Fruit fly (Drosophila melanogaster) whole organism, embryonic: ENCODE results near the gene CG8142.

Experiments
- Aef1 ChIP-seq: fragments of 200-800 bp; sonication (Bioruptor generic); IDR thresholded peaks from 3 replicates; pipeline ENCODE4 v1.3.6; 2022; ENCODE audit warnings: missing biosample characterization, missing genetic modification characterization
- Atf6 ChIP-seq: fragments of 200-800 bp; sonication (Bioruptor generic); IDR thresholded peaks from 2 replicates; pipeline ENCODE4 v1.3.6; 2022; ENCODE audit warnings: missing biosample characterization, missing genetic modification characterization
- BtbVII ChIP-seq: fragments of 200-800 bp; sonication (Bioruptor generic); optimal IDR thresholded peaks from 3 replicates; lab custom pipeline; 2017; ENCODE audit warnings: missing biosample characterization, mild to moderate bottlenecking, missing genetic modification characterization
- CG11093 ChIP-seq: fragments of 200-800 bp; sonication (Bioruptor generic); IDR thresholded peaks from 3 replicates; pipeline ENCODE4 v1.3.6; 2022; ENCODE audit warnings: missing biosample characterization, missing genetic modification characterization
- CG11696 ChIP-seq: fragments of 200-800 bp; sonication (Bioruptor generic); IDR thresholded peaks from 2 replicates; pipeline ENCODE4 v1.3.6; 2022; ENCODE audit warnings: missing biosample characterization, missing genetic modification characterization
- CG12769 ChIP-seq: fragments of 200-800 bp; sonication (Bioruptor generic); optimal IDR thresholded peaks from 2 replicates; lab custom pipeline; 2019; ENCODE audit warnings: missing biosample characterization, mild to moderate bottlenecking, missing genetic modification characterization, moderate library complexity
- CG14014 ChIP-seq: fragments of 200-800 bp; sonication (Bioruptor generic); IDR thresholded peaks from 2 replicates; pipeline ENCODE4 v1.3.6; 2022; ENCODE audit warnings: missing biosample characterization, missing genetic modification characterization
- CG14441 ChIP-seq: fragments of 200-800 bp; sonication (Bioruptor generic); IDR thresholded peaks from 2 replicates; pipeline ENCODE4 v1.3.6; 2022; ENCODE audit warnings: missing biosample characterization, missing genetic modification characterization
- CG14667 ChIP-seq: fragments of 200-800 bp; sonication (Bioruptor generic); IDR thresholded peaks from 2 replicates; pipeline ENCODE4 v1.3.6; 2022; ENCODE audit warnings: missing biosample characterization, missing genetic modification characterization
- CG16779 ChIP-seq: fragments of 200-800 bp; sonication (Bioruptor generic); IDR thresholded peaks from 2 replicates; pipeline ENCODE4 v1.3.6; 2022; ENCODE audit warnings: missing biosample characterization, missing genetic modification characterization
- CG17186 ChIP-seq: fragments of 200-800 bp; sonication (Bioruptor generic); optimal IDR thresholded peaks from 3 replicates; lab custom pipeline; 2017; ENCODE audit warnings: missing biosample characterization, missing genetic modification reagents, missing genetic modification characterization
- CG2116 ChIP-seq: fragments of 200-800 bp; sonication (Bioruptor generic); optimal IDR thresholded peaks from 3 replicates; lab custom pipeline; 2018; ENCODE audit warnings: missing biosample characterization, mild to moderate bottlenecking, missing genetic modification characterization
- CG2202 ChIP-seq: fragments of 200-800 bp; sonication (Bioruptor generic); optimal IDR thresholded peaks from 2 replicates; lab custom pipeline; 2018; ENCODE audit warnings: missing biosample characterization, mild to moderate bottlenecking, missing genetic modification characterization
- CG3065 ChIP-seq: fragments of 200-800 bp; sonication (Bioruptor generic); optimal IDR thresholded peaks from 2 replicates; lab custom pipeline; 2016; ENCODE audit warnings: missing biosample characterization, missing genetic modification characterization
- CG3163 ChIP-seq: fragments of 200-800 bp; sonication (Bioruptor generic); optimal IDR thresholded peaks from 3 replicates; lab custom pipeline; 2016; ENCODE audit warnings: missing biosample characterization, missing genetic modification characterization
- CG33213 ChIP-seq: fragments of 200-800 bp; sonication (Bioruptor generic); optimal IDR thresholded peaks from 3 replicates; lab custom pipeline; 2016; ENCODE audit warnings: missing biosample characterization, missing genetic modification characterization
- CG33557 ChIP-seq: fragments of 200-800 bp; sonication (Bioruptor generic); optimal IDR thresholded peaks from 2 replicates; lab custom pipeline; 2019; ENCODE audit warnings: missing biosample characterization, mild to moderate bottlenecking, missing genetic modification characterization, moderate library complexity
- CG4617 ChIP-seq: fragments of 200-800 bp; sonication (Bioruptor generic); optimal IDR thresholded peaks from 3 replicates; lab custom pipeline; 2016; ENCODE audit warnings: missing biosample characterization, missing genetic modification characterization, borderline replicate concordance
- CG6791 ChIP-seq: fragments of 200-800 bp; sonication (Bioruptor generic); IDR thresholded peaks from 3 replicates; pipeline ENCODE4 v1.3.6; 2022; ENCODE audit warnings: missing biosample characterization, missing genetic modification characterization; ENCODE audit not compliant: partially characterized antibody
- CG7271 ChIP-seq: fragments of 200-800 bp; sonication (Bioruptor generic); optimal IDR thresholded peaks from 2 replicates; lab custom pipeline; 2018; ENCODE audit warnings: missing biosample characterization, mild to moderate bottlenecking, missing genetic modification characterization, moderate library complexity
- CG7963 ChIP-seq: fragments of 200-800 bp; sonication (Bioruptor generic); IDR thresholded peaks from 3 replicates; pipeline ENCODE4 v1.3.6; 2022; ENCODE audit warnings: missing biosample characterization, missing genetic modification characterization; ENCODE audit not compliant: partially characterized antibody
- CG8359 ChIP-seq: fragments of 200-800 bp; sonication (Bioruptor generic); optimal IDR thresholded peaks from 2 replicates; lab custom pipeline; 2017; ENCODE audit warnings: missing biosample characterization, mild to moderate bottlenecking, missing genetic modification characterization, borderline replicate concordance
- CG8944 ChIP-seq: fragments of 200-800 bp; sonication (Bioruptor generic); optimal IDR thresholded peaks from 3 replicates; lab custom pipeline; 2016; ENCODE audit warnings: missing biosample characterization, missing genetic modification characterization
- CHES-1-like ChIP-seq: fragments of 200-800 bp; sonication (Bioruptor generic); optimal IDR thresholded peaks from 2 replicates; lab custom pipeline; 2016; ENCODE audit warnings: missing biosample characterization, missing genetic modification characterization
- Dp ChIP-seq: fragments of 200-800 bp; sonication (Bioruptor generic); optimal IDR thresholded peaks from 2 replicates; lab custom pipeline; 2018; ENCODE audit warnings: missing biosample characterization, mild to moderate bottlenecking, missing genetic modification characterization, moderate library complexity
- Dref ChIP-seq: fragments of 200-800 bp; sonication (Bioruptor generic); IDR thresholded peaks from 2 replicates; pipeline ENCODE4 v1.3.6; 2022; ENCODE audit warnings: missing biosample characterization, missing genetic modification characterization
- E2f1 ChIP-seq: fragments of 200-800 bp; sonication (Bioruptor generic); IDR thresholded peaks from 2 replicates; pipeline ENCODE4 v1.3.6; 2022; ENCODE audit warnings: missing biosample characterization, missing genetic modification characterization
- HLH3B ChIP-seq: fragments of 200-800 bp; sonication (Bioruptor generic); IDR thresholded peaks from 2 replicates; pipeline ENCODE4 v1.3.6; 2022; ENCODE audit warnings: missing biosample characterization, missing genetic modification characterization
- NFAT ChIP-seq: fragments of 200-800 bp; sonication (Bioruptor generic); IDR thresholded peaks from 2 replicates; pipeline ENCODE4 v1.3.6; 2022; ENCODE audit warnings: missing biosample characterization, missing genetic modification characterization
- Rfx ChIP-seq: fragments of 200-800 bp; sonication (Bioruptor generic); IDR thresholded peaks from 2 replicates; pipeline ENCODE4 v1.3.6; 2022; ENCODE audit warnings: missing biosample characterization, missing genetic modification characterization
- Rx ChIP-seq: fragments of 200-800 bp; sonication (Bioruptor generic); IDR thresholded peaks from 2 replicates; pipeline ENCODE4 v1.3.6; 2022; ENCODE audit warnings: missing biosample characterization, missing genetic modification characterization
- Trl ChIP-seq, 3 experiments: fragments of >200 bp in 2 of 3; fragments of 200-800 bp in 1 of 3; sonication (Bioruptor generic) in 1 of 3; optimal IDR thresholded peaks; 2 replicates in 1 of 3; 3 replicates in 2 of 3; lab custom pipeline; 2016 to 2017; ENCODE audit warnings: missing biosample characterization in 1 of 3, missing genetic modification characterization in 1 of 3
- Xbp1 ChIP-seq: fragments of 200-800 bp; sonication (Bioruptor generic); optimal IDR thresholded peaks from 3 replicates; lab custom pipeline; 2016; ENCODE audit warnings: missing biosample characterization, mild to moderate bottlenecking, missing genetic modification characterization
- amos ChIP-seq: fragments of 200-800 bp; sonication (Bioruptor generic); IDR thresholded peaks from 2 replicates; pipeline ENCODE4 v1.3.6; 2022; ENCODE audit warnings: missing biosample characterization, missing genetic modification characterization; ENCODE audit not compliant: partially characterized antibody
- aop ChIP-seq: fragments of 200-800 bp; sonication (Bioruptor generic); IDR thresholded peaks from 2 replicates; pipeline ENCODE4 v1.3.6; 2022; ENCODE audit warnings: missing biosample characterization, missing genetic modification characterization
- az2 ChIP-seq: fragments of 200-800 bp; sonication (Bioruptor generic); optimal IDR thresholded peaks from 3 replicates; lab custom pipeline; 2016; ENCODE audit warnings: missing biosample characterization, missing genetic modification characterization
- danr ChIP-seq: fragments of 200-800 bp; sonication (Bioruptor generic); IDR thresholded peaks from 2 replicates; pipeline ENCODE4 v1.3.6; 2022; ENCODE audit warnings: missing biosample characterization, missing genetic modification characterization
- ken ChIP-seq: fragments of 200-800 bp; sonication (Bioruptor generic); IDR thresholded peaks from 3 replicates; pipeline ENCODE4 v1.3.6; 2022; ENCODE audit warnings: missing biosample characterization, missing genetic modification characterization
- klu ChIP-seq: fragments of 200-800 bp; sonication (Bioruptor generic); IDR thresholded peaks from 2 replicates; pipeline ENCODE4 v1.3.6; 2022; ENCODE audit warnings: missing biosample characterization, missing genetic modification characterization
- kni ChIP-seq: fragments of 200-800 bp; sonication (Bioruptor generic); optimal IDR thresholded peaks from 3 replicates; lab custom pipeline; 2017; ENCODE audit warnings: mild to moderate bottlenecking, missing biosample characterization, missing genetic modification reagents, missing genetic modification characterization
- knrl ChIP-seq: fragments of 200-800 bp; sonication (Bioruptor generic); IDR thresholded peaks from 3 replicates; pipeline ENCODE4 v1.3.6; 2022; ENCODE audit warnings: missing biosample characterization, missing genetic modification characterization; ENCODE audit not compliant: partially characterized antibody
- mirr ChIP-seq: fragments of 200-800 bp; sonication (Bioruptor generic); optimal IDR thresholded peaks from 3 replicates; lab custom pipeline; 2018; ENCODE audit warnings: missing biosample characterization, mild to moderate bottlenecking, missing genetic modification characterization
- mld ChIP-seq: fragments of 200-800 bp; sonication (Bioruptor generic); IDR thresholded peaks from 3 replicates; pipeline ENCODE4 v1.3.6; 2022; ENCODE audit warnings: missing biosample characterization, missing genetic modification characterization; ENCODE audit not compliant: partially characterized antibody
- oc ChIP-seq: fragments of 200-800 bp; sonication (Bioruptor generic); optimal IDR thresholded peaks from 2 replicates; lab custom pipeline; 2018; ENCODE audit warnings: missing biosample characterization, mild to moderate bottlenecking, missing genetic modification characterization, moderate library complexity
- onecut ChIP-seq: fragments of 200-800 bp; sonication (Bioruptor generic); IDR thresholded peaks from 2 replicates; pipeline ENCODE4 v1.3.6; 2022; ENCODE audit warnings: missing biosample characterization, missing genetic modification characterization
- pzg ChIP-seq: fragments of 200-800 bp; sonication (Bioruptor generic); optimal IDR thresholded peaks from 3 replicates; lab custom pipeline; 2018; ENCODE audit warnings: missing biosample characterization, mild to moderate bottlenecking, missing genetic modification characterization, moderate library complexity
- slp2 ChIP-seq: fragments of 200-800 bp; sonication (Bioruptor generic); optimal IDR thresholded peaks from 2 replicates; lab custom pipeline; 2016; ENCODE audit warnings: missing biosample characterization, missing genetic modification characterization
- tup ChIP-seq: fragments of 200-800 bp; sonication (Bioruptor generic); optimal IDR thresholded peaks from 2 replicates; lab custom pipeline; 2016; ENCODE audit warnings: missing biosample characterization, mild to moderate bottlenecking, missing genetic modification characterization, moderate library complexity
- vnd ChIP-seq: fragments of 200-800 bp; sonication (Bioruptor generic); IDR thresholded peaks from 3 replicates; pipeline ENCODE4 v1.3.6; 2022; ENCODE audit warnings: missing biosample characterization, missing genetic modification characterization; ENCODE audit not compliant: partially characterized antibody
- wek ChIP-seq: fragments of 200-800 bp; sonication (Bioruptor generic); optimal IDR thresholded peaks from 3 replicates; lab custom pipeline; 2018; ENCODE audit warnings: missing biosample characterization, mild to moderate bottlenecking, missing genetic modification characterization, moderate library complexity
- zen ChIP-seq: fragments of 200-800 bp; sonication (Bioruptor generic); optimal IDR thresholded peaks from 3 replicates; lab custom pipeline; 2018; ENCODE audit warnings: missing biosample characterization, mild to moderate bottlenecking, missing genetic modification characterization, moderate library complexity

CG8142 gene

DNA sequence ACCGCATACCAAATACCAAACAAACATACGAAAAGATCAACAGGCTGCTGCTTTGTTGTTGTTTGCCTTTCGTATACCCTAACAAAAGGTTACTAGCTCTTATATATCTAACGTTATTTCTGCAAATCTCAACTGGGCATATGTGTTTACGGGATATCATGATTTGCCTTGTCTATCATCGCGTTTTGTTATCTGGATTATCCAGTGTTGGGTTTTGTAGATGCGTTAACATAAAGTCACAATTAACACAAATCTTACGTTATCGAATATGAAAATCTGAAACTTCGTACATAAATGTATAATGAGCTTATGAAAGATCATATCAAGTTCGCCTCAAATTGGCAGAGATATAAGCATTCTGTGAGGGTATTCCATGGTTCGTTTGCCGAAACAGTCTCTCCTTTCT is 14.3 kb downstream of the CG8142 start (continued):
- TF ChIP-seq BtbVII (GFP tag; lab: Kevin White, UChicago) (no peak), Xbp1 (peak; percentile 7), ken (no peak), Aef1 (no peak), Dp (GFP tag; lab: Kevin White, UChicago) (no peak), slp2 (peak; percentile 15), Dref (no peak), knrl (GFP tag; lab: Robert Waterston, UW) (no peak), onecut (GFP tag; lab: Robert Waterston, UW) (peak; percentile 3; the same call in 1 of the 2 replicates), Rx (GFP tag; lab: Robert Waterston, UW) (no peak), vnd (no peak), CG7271 (tag; lab: Kevin White, UChicago) (no peak), CG14441 (GFP tag; lab: Robert Waterston, UW) (no peak), CG4617 (no peak), CG2116 (GFP tag; lab: Kevin White, UChicago) (no peak), CG33557 (peak; percentile 58), oc (tag; lab: Kevin White, UChicago) (no peak), mld (GFP tag; lab: Robert Waterston, UW) (no peak), CG12769 (no peak), CG11093 (GFP tag; lab: Robert Waterston, UW) (no peak), Atf6 (GFP tag; lab: Robert Waterston, UW) (no peak), CG17186 (GFP tag; lab: Kevin White, UChicago) (no peak), mirr (no peak), aop (GFP tag; lab: Robert Waterston, UW) (no peak), CG3163 (no peak), CG14014 (GFP tag; lab: Robert Waterston, UW) (no peak), CG16779 (GFP tag; lab: Robert Waterston, UW) (no peak), pzg (GFP tag; lab: Kevin White, UChicago) (no peak), CG33213 (GFP tag; lab: Kevin White, UChicago) (no peak), az2 (GFP tag; lab: Kevin White, UChicago) (no peak), klu (GFP tag; lab: Robert Waterston, UW) (no peak), zen (tag; lab: Kevin White, UChicago) (peak; percentile 10), danr (GFP tag; lab: Robert Waterston, UW) (no peak), Rfx (GFP tag; lab: Robert Waterston, UW) (no peak), tup (no peak), CG2202 (tag; lab: Kevin White, UChicago) (peak; percentile 12), CG6791 (GFP tag; lab: Robert Waterston, UW) (no peak), CG7963 (GFP tag; lab: Robert Waterston, UW) (no peak), CG8944 (GFP tag; lab: Kevin White, UChicago) (no peak), wek (GFP tag; lab: Kevin White, UChicago) (no peak), HLH3B (GFP tag; lab: Robert Waterston, UW) (no peak), CHES-1-like (GFP tag; lab: Kevin White, UChicago) (peak; percentile 19), NFAT (GFP tag; lab: Robert Waterston, UW) (no peak), E2f1 (GFP tag; lab: Robert Waterston, UW) (no peak), CG14667 (GFP tag; lab: Robert Waterston, UW) (no peak), CG11696 (no peak), amos (GFP tag; lab: Robert Waterston, UW) (no peak), CG3065 (GFP tag; lab: Kevin White, UChicago) (no peak), kni (GFP tag; lab: Kevin White, UChicago) (no peak), Trl (optimal IDR thresholded peaks at IDR 0.05; lab: Kevin White, UChicago) (no peak), Trl (GFP tag; optimal IDR thresholded peaks at IDR 0.05; lab: Kevin White, UChicago) (no peak), CG8359 (GFP tag; lab: Kevin White, UChicago) (no peak)
